Worm (Caenorhabditis elegans): Measurements from ENCODE around the gene srbc-83.

The srbc-83 gene

DNA sequence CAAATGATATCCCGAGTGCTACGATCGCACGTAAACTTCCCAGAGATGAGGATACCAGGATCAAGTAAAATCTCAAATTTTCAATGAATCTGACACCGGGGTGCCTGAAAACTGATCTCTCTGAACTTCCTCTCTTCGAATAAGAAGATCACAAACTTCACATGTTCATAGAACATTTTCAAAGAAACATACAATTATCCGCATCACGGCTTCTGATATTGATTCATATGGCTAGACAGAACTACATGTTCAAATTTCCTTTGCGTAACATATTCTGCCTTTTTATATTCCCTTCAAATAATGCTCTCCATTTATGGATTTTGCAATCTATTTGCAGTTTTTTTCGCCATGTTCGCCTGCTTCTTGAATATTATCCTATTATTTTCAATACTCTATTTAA, at the start of gene srbc-83:
Gene srbc-83, plus strand, starts transcription at position 301 of the 400 bp plus-strand sequence.
- TF ChIP-seq vab-15 (tag; optimal IDR thresholded peaks at IDR 0.05) = no peak

- no peak for TF ChIP-seq nhr-12 (tag; optimal IDR thresholded peaks at IDR 0.05)
- TF ChIP-seq skn-1 (tag; optimal IDR thresholded peaks at IDR 0.05) = no peak
- no peak for TF ChIP-seq Y116A8C.19 (tag; optimal IDR thresholded peaks at IDR 0.05; ENCODE audit: borderline replicate concordance)
- TF ChIP-seq unc-130 (tag; optimal IDR thresholded peaks at IDR 0.05) = no peak
- TF ChIP-seq unc-98 (GFP tag; IDR thresholded peaks at IDR 0.05) = no peak
- TF ChIP-seq zip-4 (GFP tag; optimal IDR thresholded peaks at IDR 0.05) = no peak
These were observed 48.1 kb upstream of the srbc-83 start for ce11 chrV:16249105-16249504.

ce11 chrV:16253687-16254086, 43.5 kb upstream of the srbc-83 start, which contains the start of gene gcy-20:
Gene gcy-20, minus strand, starts transcription at chrV:16253787.
- no peak for TF ChIP-seq C04F5.9 (tag; optimal IDR thresholded peaks at IDR 0.05)
- TF ChIP-seq pag-3 (tag; optimal IDR thresholded peaks at IDR 0.05; ENCODE audit: borderline replicate concordance, insufficient read depth) = no peak
- TF ChIP-seq egl-27 (tag; optimal IDR thresholded peaks at IDR 0.05) = no peak
- no peak for TF ChIP-seq vab-15 (tag; optimal IDR thresholded peaks at IDR 0.05)
- TF ChIP-seq aha-1 (tag; optimal IDR thresholded peaks at IDR 0.05) = no peak
- no peak for TF ChIP-seq lin-14 (GFP tag; optimal IDR thresholded peaks at IDR 0.05)
- no peak for TF ChIP-seq fkh-10 (GFP tag; optimal IDR thresholded peaks at IDR 0.05)
- no peak for TF ChIP-seq rnt-1 (tag; optimal IDR thresholded peaks at IDR 0.05)
- TF ChIP-seq C16A3.4 (tag; optimal IDR thresholded peaks at IDR 0.05) = no peak
- TF ChIP-seq fkh-4 (tag; optimal IDR thresholded peaks at IDR 0.05; ENCODE audit: borderline replicate concordance) = no peak
- no peak for TF ChIP-seq pqm-1 (tag; optimal IDR thresholded peaks at IDR 0.05)

DNA sequence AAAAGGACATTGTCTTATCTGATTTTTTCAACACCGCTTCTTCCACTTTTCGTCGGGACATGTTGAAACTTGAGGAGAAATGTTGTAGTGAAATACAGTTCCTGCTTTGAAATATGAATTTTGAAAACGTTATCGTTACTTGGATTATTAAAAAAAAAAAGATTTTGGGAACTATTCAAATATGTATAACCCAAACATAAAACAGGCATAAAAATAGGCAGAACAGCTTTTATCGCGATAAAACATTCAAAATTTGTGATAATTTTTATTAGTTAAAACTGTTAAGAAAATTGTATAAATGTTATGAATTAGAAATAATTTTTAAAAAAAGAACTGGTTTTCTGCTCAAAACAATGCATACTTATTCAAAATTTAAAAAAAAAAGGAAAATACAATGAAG, 40.8 kb upstream of the srbc-83 start, which contains the start of gene bgnt-1.3:
Gene bgnt-1.3, minus strand, starts transcription at position 101 of the 400 bp plus-strand sequence.
- TF ChIP-seq C16A3.4 (tag; optimal IDR thresholded peaks at IDR 0.05) (no peak), ces-1 (GFP tag; optimal IDR thresholded peaks at IDR 0.05) (no peak), grh-1 (GFP tag; IDR thresholded peaks at IDR 0.05) (no peak)

ce11 chrV:16258142-16258541, 39.0 kb upstream of the srbc-83 start, which contains the start of gene nhr-218:
Gene nhr-218, plus strand, starts transcription at chrV:16258442.
- no peak for TF ChIP-seq nhr-47 (tag; optimal IDR thresholded peaks at IDR 0.05)
- no peak for TF ChIP-seq elt-2 (tag; optimal IDR thresholded peaks at IDR 0.05)
- no peak for TF ChIP-seq unc-98 (GFP tag; IDR thresholded peaks at IDR 0.05)

DNA sequence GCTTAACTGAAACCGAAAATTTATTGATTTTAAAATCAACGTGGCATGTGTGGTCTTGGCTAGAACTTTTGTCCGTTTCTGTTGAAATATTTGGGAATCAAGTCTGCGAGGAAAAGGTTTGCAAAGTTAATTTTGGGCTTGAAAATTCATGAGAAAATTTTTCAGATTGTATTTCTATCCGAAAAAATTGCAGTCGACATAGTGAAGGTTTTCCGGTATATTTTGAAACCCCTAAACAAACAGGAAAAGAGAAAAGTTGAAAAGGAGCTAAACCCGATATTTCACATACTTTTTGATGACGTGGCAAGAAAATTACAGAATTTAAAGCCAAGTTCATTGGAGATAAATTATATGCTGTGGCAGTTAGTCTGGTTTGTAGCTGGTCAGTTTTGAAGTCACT, 37.5 kb upstream of the srbc-83 start, which contains the start of gene nhr-127:
Gene nhr-127, plus strand, starts transcription at position 301 of the 400 bp plus-strand sequence.
- TF ChIP-seq aly-2 (tag; optimal IDR thresholded peaks at IDR 0.05) = no peak
- no peak for TF ChIP-seq mef-2 (tag; optimal IDR thresholded peaks at IDR 0.05)

DNA sequence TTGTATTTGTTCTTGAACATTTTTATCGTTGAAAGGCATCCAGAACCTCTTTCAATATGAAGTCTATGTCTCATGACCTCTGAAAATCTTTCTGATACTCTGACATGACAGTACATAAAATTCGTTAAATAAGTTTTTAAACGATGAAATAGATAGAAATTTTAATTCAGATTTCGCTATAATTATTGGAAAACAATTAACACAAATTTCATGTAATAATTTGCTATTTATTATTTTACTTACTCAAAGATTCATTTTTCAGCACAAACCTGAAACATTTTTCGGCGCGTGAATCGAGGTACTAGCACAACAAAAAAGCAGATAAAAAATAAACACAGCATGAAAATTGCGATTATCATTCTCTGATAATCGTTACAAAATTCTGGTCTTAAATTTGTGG, 30.7 kb upstream of the srbc-83 start, which contains the start of gene T13F3.4:
Gene T13F3.4, minus strand, starts transcription at position 101 of the 400 bp plus-strand sequence.
- TF ChIP-seq pqm-1 (tag; optimal IDR thresholded peaks at IDR 0.05) (no peak), mep-1 (tag; optimal IDR thresholded peaks at IDR 0.05) (no peak), aha-1 (tag; optimal IDR thresholded peaks at IDR 0.05) (no peak), swsn-7 (tag; optimal IDR thresholded peaks at IDR 0.05) (no peak), dsc-1 (tag; optimal IDR thresholded peaks at IDR 0.05) (no peak), pag-3 (tag; optimal IDR thresholded peaks at IDR 0.05; ENCODE audit: borderline replicate concordance, insufficient read depth) (no peak), ceh-90 (tag; optimal IDR thresholded peaks at IDR 0.05) (no peak), lin-35 (GFP tag; optimal IDR thresholded peaks at IDR 0.05) (no peak)
